Worm (Caenorhabditis elegans): ENCODE measurements around the gene lido-5.

Gene lido-5

DNA sequence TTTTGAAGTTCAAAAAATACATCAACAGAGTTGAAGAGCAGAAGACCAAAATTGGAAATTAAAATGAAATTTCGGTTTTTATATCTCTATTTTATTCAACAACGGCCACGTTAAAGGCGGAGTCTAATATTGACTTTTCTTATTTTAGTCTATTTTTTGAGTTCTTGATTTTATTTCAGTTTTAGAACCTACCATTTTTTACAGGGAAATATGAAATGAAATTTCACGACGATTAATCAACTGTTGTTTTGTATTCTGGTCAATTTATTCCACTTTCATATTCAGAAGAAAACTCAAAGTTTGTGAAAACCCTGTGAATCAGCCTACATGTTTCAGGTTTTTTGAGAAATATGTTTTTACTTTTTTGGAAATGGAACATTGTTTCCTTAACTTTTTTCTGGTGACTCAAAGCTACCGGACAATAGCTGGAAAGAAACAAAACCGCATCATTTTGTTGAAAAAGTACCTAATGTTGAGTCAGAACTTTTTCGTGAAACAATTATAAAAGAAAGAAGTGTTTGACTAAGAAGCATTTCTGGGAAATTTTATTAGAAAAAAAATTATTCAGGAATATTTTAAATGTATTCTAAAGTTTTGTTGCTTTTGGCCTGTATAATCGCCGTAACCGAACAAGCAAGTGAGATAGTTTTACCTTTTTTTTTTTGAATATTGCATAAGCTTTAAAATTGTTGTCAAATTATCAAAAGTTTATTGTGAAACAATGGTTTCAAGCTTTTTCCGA lies 29.6 kb downstream of the lido-5 start, which contains the start of the genes irld-23 and C08A9.10:
TSS of gene irld-23 (minus strand) at position 51 of the 742 bp plus-strand sequence.
TSS of gene C08A9.10 (plus strand) at position 545 of the 742 bp plus-strand sequence.
- TF ChIP-seq nfya-1 (tag; optimal IDR thresholded peaks at IDR 0.05) = no peak
- TF ChIP-seq elt-4 (tag; optimal IDR thresholded peaks at IDR 0.05) = no peak
- TF ChIP-seq che-1 (tag; optimal IDR thresholded peaks at IDR 0.05) = no peak
- no peak for TF ChIP-seq ztf-16 (tag; optimal IDR thresholded peaks at IDR 0.05)

DNA sequence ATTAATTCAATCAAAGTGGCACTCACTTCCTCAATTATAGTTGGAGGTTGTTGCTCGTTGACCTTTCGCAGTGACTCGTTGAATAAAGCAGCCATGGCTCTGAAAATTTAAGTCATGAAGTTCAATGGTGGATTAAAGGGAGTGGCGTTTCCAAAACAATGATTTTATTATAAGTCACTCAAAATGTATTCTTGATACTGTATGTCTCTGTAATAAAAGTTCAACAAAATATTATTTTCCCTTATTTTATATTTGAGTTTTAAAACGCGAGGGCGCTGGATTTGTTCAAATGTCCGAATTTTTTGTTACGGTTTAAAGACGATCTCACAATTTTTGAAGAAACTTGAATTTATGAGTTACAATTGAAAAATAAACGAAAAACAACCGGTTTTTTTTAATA lies 38.4 kb downstream of the lido-5 start, which contains the start of gene C30G4.4:
TSS of gene C30G4.4 (minus strand) at position 101 of the 400 bp plus-strand sequence.
- TF ChIP-seq T23F11.4 (GFP tag; optimal IDR thresholded peaks at IDR 0.05) (no peak), ttx-3 (tag; optimal IDR thresholded peaks at IDR 0.05) (no peak), zip-5 (tag; optimal IDR thresholded peaks at IDR 0.05) (no peak), ceh-31 (tag; optimal IDR thresholded peaks at IDR 0.05) (no peak), ceh-19 (GFP tag; optimal IDR thresholded peaks at IDR 0.05) (no peak), syd-9 (tag; optimal IDR thresholded peaks at IDR 0.05) (no peak), hlh-8 (tag; optimal IDR thresholded peaks at IDR 0.05) (no peak)

DNA sequence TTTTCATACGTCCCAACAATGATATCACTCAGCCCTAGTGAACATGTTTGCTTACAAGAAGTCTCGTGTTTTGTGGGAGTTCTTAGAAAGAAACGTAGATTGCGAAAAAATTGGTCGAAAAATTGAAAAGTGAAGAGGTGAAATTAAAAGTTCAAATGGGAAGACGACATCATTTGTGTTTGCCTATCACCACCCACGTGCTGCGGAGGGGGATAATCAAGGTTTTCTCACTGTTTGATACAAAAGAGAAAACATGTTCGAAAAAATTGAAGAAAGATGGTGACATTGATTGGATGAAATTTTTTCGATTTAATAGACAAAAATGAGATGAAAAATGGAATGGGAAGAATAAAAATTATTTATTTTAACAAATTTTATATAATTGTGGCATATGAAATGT lies 40.0 kb downstream of the lido-5 start:
- TF ChIP-seq nhr-232 (tag; optimal IDR thresholded peaks at IDR 0.05) = no peak
- TF ChIP-seq hlh-8 (tag; optimal IDR thresholded peaks at IDR 0.05) = no peak
- no peak for TF ChIP-seq pax-1 (tag; optimal IDR thresholded peaks at IDR 0.05)
- no peak for TF ChIP-seq npax-4 (tag; optimal IDR thresholded peaks at IDR 0.05)
- TF ChIP-seq T23F11.4 (GFP tag; optimal IDR thresholded peaks at IDR 0.05) = no peak
- no peak for TF ChIP-seq hlh-6 (tag; optimal IDR thresholded peaks at IDR 0.05)
- no peak for TF ChIP-seq unc-3 (GFP tag; conservative IDR thresholded peaks at IDR 0.05)
- TF ChIP-seq unc-3 (tag; optimal IDR thresholded peaks at IDR 0.05) = no peak
- no peak for TF ChIP-seq dmd-4 (tag; optimal IDR thresholded peaks at IDR 0.05; ENCODE audit: borderline replicate concordance)
- no peak for TF ChIP-seq ceh-48 (tag; optimal IDR thresholded peaks at IDR 0.05)

DNA sequence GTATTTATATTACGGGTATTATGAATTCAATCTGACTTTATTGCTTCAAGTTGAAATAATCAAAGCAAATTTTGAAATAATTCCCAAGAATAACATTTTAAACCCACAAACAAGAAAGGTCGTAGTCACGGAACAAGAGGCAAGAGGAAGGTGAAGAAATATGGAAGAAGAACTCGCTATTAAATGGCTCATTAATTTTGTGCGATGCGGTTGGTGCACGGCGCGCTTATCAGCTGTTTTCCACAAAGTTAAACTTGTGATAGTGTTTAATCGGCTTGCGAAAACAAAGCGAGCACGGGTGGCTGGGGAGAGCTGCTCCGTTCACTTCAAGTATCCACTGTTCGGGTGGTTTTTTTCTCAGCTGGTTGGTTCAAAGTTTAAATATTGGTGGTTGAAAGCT lies 43.5 kb downstream of the lido-5 start:
- TF ChIP-seq gmeb-2 (tag; optimal IDR thresholded peaks at IDR 0.05) = no peak
- peak; percentile 29 for TF ChIP-seq elt-2 (tag; optimal IDR thresholded peaks at IDR 0.05)
- TF ChIP-seq pha-2 (tag; optimal IDR thresholded peaks at IDR 0.05) = no peak

DNA sequence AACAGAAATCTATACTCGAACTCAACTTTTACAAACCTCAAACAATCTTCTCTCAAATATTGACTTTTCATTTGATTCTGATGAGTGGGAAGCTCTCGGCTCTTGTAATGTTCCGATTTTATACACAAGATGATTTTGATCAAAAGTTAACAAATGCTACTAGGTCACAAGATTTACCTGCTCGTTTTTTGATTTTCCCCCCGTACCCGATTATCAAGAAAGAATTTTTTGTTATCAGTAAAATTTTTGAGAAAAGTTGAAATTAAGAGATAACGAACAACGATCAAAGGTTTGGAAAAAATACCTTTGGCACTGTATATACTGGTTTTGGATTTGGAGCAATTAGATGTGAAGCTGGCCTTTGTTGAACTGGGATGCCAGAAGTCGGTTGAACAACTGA lies 45.6 kb downstream of the lido-5 start:
- TF ChIP-seq gmeb-2 (tag; optimal IDR thresholded peaks at IDR 0.05) = no peak
- no peak for TF ChIP-seq pat-9 (tag; optimal IDR thresholded peaks at IDR 0.05)
- no peak for TF ChIP-seq ceh-45 (GFP tag; IDR thresholded peaks at IDR 0.05)
- TF ChIP-seq elt-2 (tag; optimal IDR thresholded peaks at IDR 0.05) = peak; percentile 36
- TF ChIP-seq ceh-9 (tag; optimal IDR thresholded peaks at IDR 0.05) = no peak
- no peak for TF ChIP-seq sdc-2 (tag; optimal IDR thresholded peaks at IDR 0.05)

DNA sequence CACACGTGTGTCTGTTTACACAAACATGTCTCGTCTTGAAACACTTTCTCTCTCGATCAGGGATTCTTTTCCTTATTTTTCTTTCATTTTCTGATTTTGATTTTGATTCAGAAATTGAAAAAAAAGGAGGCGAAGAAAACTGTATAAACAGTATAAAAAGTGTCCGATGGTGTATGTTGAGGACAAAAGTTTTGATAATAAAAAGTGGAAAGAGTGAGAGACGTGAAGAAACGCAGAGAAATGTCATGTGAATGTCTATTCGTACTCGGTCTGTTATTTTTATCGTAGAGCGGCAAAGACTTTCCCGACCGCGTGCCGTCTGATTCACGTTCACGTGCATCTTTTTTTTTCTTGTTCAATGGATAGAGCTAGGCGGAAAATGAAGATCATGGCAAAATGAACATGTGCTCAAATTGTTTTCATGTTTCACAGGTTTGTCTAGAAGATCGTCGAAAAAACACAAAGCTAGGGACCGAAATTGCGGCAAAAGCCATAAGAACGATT lies 46.7 kb downstream of the lido-5 start:
- no peak for TF ChIP-seq odd-2 (tag; optimal IDR thresholded peaks at IDR 0.05)
- no peak for TF ChIP-seq ceh-45 (GFP tag; IDR thresholded peaks at IDR 0.05)
- no peak for TF ChIP-seq sdc-2 (tag; optimal IDR thresholded peaks at IDR 0.05)
- no peak for TF ChIP-seq ceh-24 (tag; optimal IDR thresholded peaks at IDR 0.05)
- TF ChIP-seq hlh-30 (tag; optimal IDR thresholded peaks at IDR 0.05; ENCODE audit: insufficient read depth) = peak; percentile 42
- no peak for TF ChIP-seq nhr-11 (tag; optimal IDR thresholded peaks at IDR 0.05)
- peak; percentile 48 for TF ChIP-seq elt-2 (tag; optimal IDR thresholded peaks at IDR 0.05)
- no peak for TF ChIP-seq pax-1 (tag; optimal IDR thresholded peaks at IDR 0.05)
- TF ChIP-seq ceh-48 (tag; optimal IDR thresholded peaks at IDR 0.05) = no peak
- no peak for TF ChIP-seq C08G9.2 (tag; optimal IDR thresholded peaks at IDR 0.05)
- TF ChIP-seq hlh-8 (tag; optimal IDR thresholded peaks at IDR 0.05) = no peak
- no peak for TF ChIP-seq ceh-30 (tag; optimal IDR thresholded peaks at IDR 0.05)
- no peak for TF ChIP-seq mec-3 (tag; optimal IDR thresholded peaks at IDR 0.05; ENCODE audit: borderline replicate concordance)
- no peak for TF ChIP-seq rnt-1 (tag; optimal IDR thresholded peaks at IDR 0.05)

Measured in whole organism, late embryonic.